Worm (Caenorhabditis elegans): Measurements from ENCODE around the gene W08F4.5.

DNA sequence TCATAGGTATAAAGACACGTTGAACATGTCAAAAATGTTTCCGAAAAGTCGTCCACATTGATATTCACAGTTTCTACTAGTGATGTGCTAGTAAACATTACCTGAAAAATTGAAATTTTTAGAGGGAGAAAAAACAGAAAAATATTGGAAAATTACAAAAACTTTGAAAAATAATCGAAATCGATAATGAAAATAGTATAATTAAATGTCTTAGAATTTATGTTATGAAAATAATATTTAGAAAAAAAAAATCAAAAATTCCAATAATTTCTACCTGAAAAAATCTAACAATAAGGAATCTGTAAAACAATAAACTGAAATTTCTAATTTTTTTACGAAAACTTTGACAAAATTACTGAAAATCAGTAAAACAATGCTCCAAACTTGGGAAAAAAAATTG, 33.3 kb upstream of the W08F4.5 start, which contains the start of gene nhl-3:
- TF ChIP-seq skn-1 (tag; optimal IDR thresholded peaks at IDR 0.05) (no peak), F13H6.1 (tag; optimal IDR thresholded peaks at IDR 0.05) (no peak), sma-3 (GFP tag; optimal IDR thresholded peaks at IDR 0.05) (no peak)
